Fruit fly (Drosophila melanogaster): Measurements from ENCODE around the gene RPA2.

RPA2 gene

DNA sequence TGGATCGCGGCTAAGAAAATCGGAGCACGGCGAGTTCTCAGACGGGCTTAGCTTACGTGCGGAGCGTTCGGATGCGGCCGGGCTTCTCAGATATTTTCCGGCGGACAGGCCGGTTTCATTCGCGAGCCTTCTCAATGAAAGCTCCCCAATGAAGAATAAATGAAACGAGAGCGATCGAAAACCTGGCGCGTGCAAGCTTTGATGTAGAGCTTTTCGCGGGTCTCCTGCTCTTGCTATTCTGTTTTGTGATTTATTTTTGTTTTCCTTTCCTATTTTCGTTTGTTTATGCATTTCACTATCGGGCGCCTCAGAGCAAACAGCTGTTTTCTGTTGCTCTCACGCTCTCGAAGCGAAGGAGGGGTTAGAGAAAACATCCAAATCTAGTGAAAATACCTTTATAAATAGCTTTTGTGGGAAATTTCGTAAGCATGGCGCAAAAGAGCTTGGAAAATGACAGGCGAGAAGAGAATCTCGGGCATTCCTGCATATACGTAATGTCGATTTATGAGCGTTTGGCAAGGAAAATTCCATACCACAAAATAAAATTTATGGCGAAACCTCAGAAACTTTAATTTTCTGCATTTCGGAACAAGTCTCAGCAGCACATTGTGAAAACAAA, 39.9 kb downstream of the RPA2 start:
- peak; percentile 25 for TF ChIP-seq noc (tag; optimal IDR thresholded peaks at IDR 0.05)

- peak; percentile 67 for TF ChIP-seq noc (tag; optimal IDR thresholded peaks at IDR 0.05)
These were observed 42.2 kb downstream of the RPA2 start for dm6 chr2L:20883624-20884220.

DNA sequence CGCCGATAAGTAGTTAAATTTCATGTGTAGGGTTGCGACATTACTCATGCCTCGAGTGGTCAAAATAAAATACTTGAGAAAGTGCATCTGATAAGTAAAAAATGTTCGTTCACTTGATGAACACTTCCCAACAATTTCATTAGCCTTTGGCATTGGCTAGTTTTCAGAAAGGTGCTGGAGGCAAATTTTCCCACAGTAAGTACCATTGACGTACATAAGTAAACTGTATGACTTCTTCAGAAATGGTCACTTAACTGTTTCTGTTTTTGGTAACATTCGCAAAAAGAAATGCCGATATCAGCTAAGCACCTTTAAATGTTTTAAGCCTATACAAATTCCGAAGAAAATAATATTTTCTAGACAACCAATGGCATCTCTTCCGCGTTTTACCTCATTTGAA, 42.9 kb downstream of the RPA2 start:
- no peak for TF ChIP-seq noc (tag; optimal IDR thresholded peaks at IDR 0.05)

DNA sequence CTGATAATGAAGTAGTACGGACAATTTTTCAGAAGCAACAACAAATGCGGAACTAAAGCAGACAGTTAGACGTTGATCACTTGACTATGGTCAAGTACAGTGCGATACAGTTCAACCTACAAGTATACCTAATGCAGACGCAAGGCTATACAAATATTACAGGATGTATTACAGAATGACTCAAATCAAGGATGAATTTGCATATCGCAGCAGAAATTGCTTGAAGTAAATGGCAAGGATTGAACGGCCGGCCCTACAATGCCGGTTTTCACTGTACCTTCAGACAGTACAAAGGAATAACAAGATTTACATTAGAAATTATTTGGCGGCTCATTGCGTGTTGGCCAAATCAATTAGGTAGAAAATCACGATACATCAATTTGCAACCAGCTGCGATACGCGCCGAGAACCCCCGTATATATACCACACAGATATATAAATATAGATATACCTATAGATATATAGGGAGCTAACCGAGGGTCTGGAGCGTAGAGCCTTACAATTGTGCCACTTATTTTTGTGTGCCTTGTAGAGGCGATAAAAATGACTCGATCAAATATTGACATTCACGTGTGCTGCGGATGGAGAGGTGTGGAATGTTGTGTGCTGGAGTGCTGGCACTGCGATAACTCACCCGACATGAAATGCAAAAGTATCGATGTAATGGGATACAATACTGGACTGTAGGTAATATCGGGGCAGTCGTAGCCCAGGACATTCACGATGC, 44.4 kb downstream of the RPA2 start:
- peak; percentile 82 for TF ChIP-seq noc (tag; optimal IDR thresholded peaks at IDR 0.05)

- no peak for TF ChIP-seq noc (tag; optimal IDR thresholded peaks at IDR 0.05)
These were observed 45.5 kb downstream of the RPA2 start for dm6 chr2L:20880476-20880875.

- peak; percentile 33 for TF ChIP-seq noc (tag; optimal IDR thresholded peaks at IDR 0.05)
These were observed 46.3 kb downstream of the RPA2 start for dm6 chr2L:20879567-20880141.

dm6 chr2L:20878463-20878862, 47.5 kb downstream of the RPA2 start:
- TF ChIP-seq noc (tag; optimal IDR thresholded peaks at IDR 0.05) = no peak

dm6 chr2L:20878052-20878451, 47.9 kb downstream of the RPA2 start:
- TF ChIP-seq noc (tag; optimal IDR thresholded peaks at IDR 0.05) = no peak

All from whole organism, larva.